Fruit fly (Drosophila melanogaster) whole organism, wandering third instar larva: ENCODE results near the gene CG11454.
A peak's percentile ranks its signal among the peaks of the same experiment; 100 is the strongest.

Experiments
- CG32264 ChIP-seq: fragments of 200-800 bp; sonication (Bioruptor generic); optimal IDR thresholded peaks from 2 replicates; lab custom pipeline; 2016; ENCODE audit warnings: missing biosample characterization, missing genetic modification characterization
- CG9705 ChIP-seq: fragments of 200-800 bp; sonication (Bioruptor generic); optimal IDR thresholded peaks from 2 replicates; lab custom pipeline; 2018; ENCODE audit warnings: missing biosample characterization, mild to moderate bottlenecking, missing genetic modification characterization
- CrebA ChIP-seq: fragments of 200-800 bp; sonication (Bioruptor generic); optimal IDR thresholded peaks from 2 replicates; lab custom pipeline; 2016; ENCODE audit warnings: missing biosample characterization, mild to moderate bottlenecking, missing genetic modification characterization, borderline replicate concordance
- Dif ChIP-seq: fragments of 200-275, 200-300 bp; sonication (Bioruptor generic); optimal IDR thresholded peaks from 2 replicates; lab custom pipeline; 2018; ENCODE audit warnings: missing biosample characterization, missing genetic modification characterization; ENCODE audit not compliant: partially characterized antibody
- HLH106 ChIP-seq: fragments of 200-800 bp; optimal IDR thresholded peaks from 3 replicates; lab custom pipeline; 2019; ENCODE audit warnings: missing biosample characterization, mild to moderate bottlenecking, missing genetic modification characterization, moderate library complexity
- Hnf4 ChIP-seq: fragments of 200-800 bp; sonication (Bioruptor generic); optimal IDR thresholded peaks from 2 replicates; lab custom pipeline; 2016; ENCODE audit warnings: missing biosample characterization, mild to moderate bottlenecking, missing genetic modification characterization
- Hr78 ChIP-seq: fragments of >200 bp; optimal IDR thresholded peaks from 2 replicates; lab custom pipeline; 2017; ENCODE audit warnings: missing biosample characterization, missing genetic modification characterization
- Hr83 ChIP-seq: fragments of 200-300 bp; sonication (Bioruptor generic); optimal IDR thresholded peaks from 2 replicates; lab custom pipeline; 2016; ENCODE audit warnings: missing biosample characterization, mild to moderate bottlenecking, missing genetic modification characterization, moderate library complexity; ENCODE audit not compliant: poor library complexity, severe bottlenecking
- Jra ChIP-seq: sonication (Bioruptor generic); optimal IDR thresholded peaks from 2 replicates; lab custom pipeline; 2016; ENCODE audit warnings: missing biosample characterization, missing genetic modification characterization
- Myc ChIP-seq: fragments of >200 bp; optimal IDR thresholded peaks from 2 replicates; lab custom pipeline; 2017
- N ChIP-seq: fragments of >200 bp; optimal IDR thresholded peaks from 2 replicates; lab custom pipeline; 2018; ENCODE audit warnings: missing biosample characterization, missing external identifiers, missing genetic modification characterization
- OdsH ChIP-seq: fragments of 200-800 bp; sonication (Bioruptor generic); optimal IDR thresholded peaks from 2 replicates; lab custom pipeline; 2016; ENCODE audit warnings: missing biosample characterization, mild to moderate bottlenecking, missing genetic modification characterization
- Rel ChIP-seq, 2 experiments: fragments of 200-800 bp; sonication (Bioruptor generic) in 1 of 2; optimal IDR thresholded peaks; 2 replicates in 1 of 2; 3 replicates in 1 of 2; lab custom pipeline; 2016 to 2019; ENCODE audit warnings: mild to moderate bottlenecking in 2 of 2, missing biosample characterization in 2 of 2, missing genetic modification characterization in 2 of 2, moderate library complexity in 1 of 2
- Sp1 ChIP-seq: fragments of 200-800 bp; sonication (Bioruptor generic); optimal IDR thresholded peaks from 3 replicates; lab custom pipeline; 2019; ENCODE audit warnings: missing biosample characterization, mild to moderate bottlenecking, missing genetic modification characterization, moderate library complexity
- Vsx2 ChIP-seq: fragments of 200-300, 225-300 bp; sonication (Bioruptor generic); optimal IDR thresholded peaks from 2 replicates; lab custom pipeline; 2018; ENCODE audit warnings: missing biosample characterization, missing genetic modification characterization; ENCODE audit not compliant: partially characterized antibody
- brk ChIP-seq: fragments of 200-800 bp; sonication (Bioruptor generic); optimal IDR thresholded peaks from 2 replicates; lab custom pipeline; 2016; ENCODE audit warnings: missing biosample characterization, mild to moderate bottlenecking, missing genetic modification characterization
- dl ChIP-seq, 2 experiments: fragments of 175-275, 200-275 bp in 1 of 2; fragments of 200-275 bp in 1 of 2; sonication (Bioruptor generic); optimal IDR thresholded peaks; lab custom pipeline; 2018; ENCODE audit warnings: mild to moderate bottlenecking in 2 of 2, missing biosample characterization in 2 of 2, missing genetic modification characterization in 2 of 2, moderate library complexity in 2 of 2; ENCODE audit not compliant: partially characterized antibody in 2 of 2, insufficient read depth in 1 of 2
- dsf ChIP-seq: sonication (Bioruptor generic); optimal IDR thresholded peaks from 2 replicates; lab custom pipeline; 2016; ENCODE audit warnings: missing biosample characterization, missing genetic modification characterization, borderline replicate concordance
- fru ChIP-seq: fragments of 200-800 bp; sonication (Bioruptor generic); optimal IDR thresholded peaks from 3 replicates; lab custom pipeline; 2016; ENCODE audit warnings: missing biosample characterization, mild to moderate bottlenecking, missing genetic modification characterization
- h ChIP-seq: fragments of 200-800 bp; sonication (Bioruptor generic); optimal IDR thresholded peaks from 3 replicates; lab custom pipeline; 2016; ENCODE audit warnings: missing biosample characterization, mild to moderate bottlenecking, missing genetic modification characterization
- pan ChIP-seq: fragments of >200 bp; optimal IDR thresholded peaks from 2 replicates; lab custom pipeline; 2017
- psq ChIP-seq: fragments of 200-800 bp; sonication (Bioruptor generic); optimal IDR thresholded peaks from 3 replicates; lab custom pipeline; 2017; ENCODE audit warnings: missing biosample characterization, mild to moderate bottlenecking, missing genetic modification characterization, moderate library complexity
- rgr ChIP-seq: fragments of 200-800 bp; sonication (Bioruptor generic); optimal IDR thresholded peaks from 3 replicates; lab custom pipeline; 2016; ENCODE audit warnings: missing biosample characterization, mild to moderate bottlenecking, missing genetic modification characterization
- sage ChIP-seq: fragments of 200-800 bp; sonication (Bioruptor generic); optimal IDR thresholded peaks from 2 replicates; lab custom pipeline; 2016; ENCODE audit warnings: missing biosample characterization, mild to moderate bottlenecking, missing genetic modification characterization
- sv ChIP-seq: fragments of 200-800 bp; sonication (Bioruptor generic); optimal IDR thresholded peaks from 3 replicates; lab custom pipeline; 2016; ENCODE audit warnings: missing biosample characterization, missing genetic modification characterization
- tai ChIP-seq: sonication (Bioruptor generic); optimal IDR thresholded peaks from 2 replicates; lab custom pipeline; 2016; ENCODE audit warnings: missing biosample characterization, missing genetic modification characterization
- usp ChIP-seq: fragments of >200 bp; optimal IDR thresholded peaks from 2 replicates; lab custom pipeline; 2017; ENCODE audit warnings: missing biosample characterization, missing genetic modification characterization
- woc ChIP-seq: sonication (Bioruptor generic); optimal IDR thresholded peaks from 2 replicates; lab custom pipeline; 2016; ENCODE audit warnings: missing biosample characterization, mild to moderate bottlenecking, missing genetic modification characterization

CG11454 gene

DNA sequence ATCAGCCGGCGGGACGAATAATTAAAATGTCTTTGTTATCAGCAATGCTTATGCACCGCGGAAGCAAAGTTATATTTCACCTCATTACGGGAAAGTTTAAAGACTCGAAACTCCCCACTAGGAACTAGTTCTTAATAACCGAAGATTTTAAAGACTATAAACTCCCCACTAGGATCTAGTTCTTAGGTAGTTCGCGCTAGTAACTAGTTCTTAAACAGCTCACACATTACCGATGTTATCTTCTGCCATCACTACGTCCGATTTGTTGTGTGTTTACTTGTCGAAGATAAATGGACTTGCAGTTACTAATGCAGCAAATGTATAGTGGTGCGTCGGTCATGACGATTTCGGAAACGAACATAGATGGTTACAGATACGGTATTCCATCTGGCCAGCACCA lies at the start of gene CG11454, which contains the start of gene CG31974:
Gene CG11454 (plus strand): TSS at position 236 of the 400 bp plus-strand sequence.
Gene CG31974 (minus strand): TSS at position 4 of the 400 bp plus-strand sequence.
- TF ChIP-seq Rel (GFP tag; optimal IDR thresholded peaks at IDR 0.05; lab: Kevin White, UChicago) (no peak), Rel (tag; optimal IDR thresholded peaks at IDR 0.05; lab: Kevin White, UChicago) (peak; percentile 41), Myc (lab: Kevin White, UChicago) (peak; percentile 60), Vsx2 (GFP tag; lab: Kevin White, UChicago) (no peak)

DNA sequence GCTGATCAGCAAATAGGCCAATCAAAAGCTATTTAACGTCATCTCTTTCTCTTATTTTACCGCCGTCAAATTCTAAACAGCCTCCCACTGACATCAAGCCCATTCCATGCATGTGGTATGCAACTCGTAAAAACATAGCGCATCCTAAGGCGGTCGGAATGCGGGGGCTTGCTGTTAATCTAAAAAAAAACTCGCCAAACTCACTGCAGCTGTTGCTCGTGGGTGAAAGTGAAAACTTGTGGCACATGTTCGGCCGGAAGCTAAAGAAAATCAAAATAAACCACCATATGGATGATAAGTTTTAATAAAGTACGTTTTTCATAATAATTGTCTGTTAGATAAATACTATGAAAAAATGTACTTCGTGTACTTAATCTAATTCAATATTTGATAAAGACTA lies 49.0 kb upstream of the CG11454 start:
- TF ChIP-seq HLH106 (tag; lab: Kevin White, UChicago) = no peak
- no peak for TF ChIP-seq usp (GFP tag; lab: Kevin White, UChicago)
- no peak for TF ChIP-seq CrebA
- TF ChIP-seq Jra (GFP tag; lab: Kevin White, UChicago) = no peak
- TF ChIP-seq Hr78 (GFP tag; lab: Kevin White, UChicago) = no peak
- TF ChIP-seq fru (GFP tag; lab: Kevin White, UChicago) = no peak
- no peak for TF ChIP-seq Dif (GFP tag; lab: Kevin White, UChicago)
- TF ChIP-seq tai (GFP tag; lab: Kevin White, UChicago) = no peak
- no peak for TF ChIP-seq OdsH (GFP tag; lab: Kevin White, UChicago)
- TF ChIP-seq sv = no peak

DNA sequence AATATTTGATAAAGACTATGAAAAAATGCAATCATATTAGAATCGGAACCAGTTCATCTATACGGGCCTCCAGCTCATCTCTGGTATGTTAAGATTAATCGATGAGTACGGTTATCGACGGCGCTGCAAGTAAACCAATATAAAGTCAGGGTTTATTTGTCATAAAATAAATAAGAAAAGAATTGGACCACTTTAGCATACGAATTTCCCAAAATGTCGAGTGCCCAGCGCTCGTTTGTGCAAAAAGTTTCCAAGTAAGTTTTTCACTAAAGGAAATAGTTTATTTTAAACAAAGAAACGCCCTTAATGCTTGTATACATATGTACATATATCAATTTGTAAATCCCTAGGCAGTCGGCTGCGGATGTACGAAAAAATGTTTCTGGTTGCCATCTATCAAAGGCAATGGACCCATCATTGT lies 48.5 kb upstream of the CG11454 start, which contains the start of gene Zir:
Gene Zir (plus strand): TSS at position 101 of the 421 bp plus-strand sequence.
- TF ChIP-seq dsf (GFP tag; lab: Kevin White, UChicago) (no peak), rgr (no peak), Sp1 (GFP tag; lab: Kevin White, UChicago) (no peak), Hr83 (GFP tag; lab: Kevin White, UChicago) (peak; percentile 21), tai (GFP tag; lab: Kevin White, UChicago) (no peak), brk (peak; percentile 13), CG32264 (GFP tag; lab: Kevin White, UChicago) (peak; percentile 26), woc (GFP tag; lab: Kevin White, UChicago) (peak; percentile 73), dl (GFP tag; optimal IDR thresholded peaks at IDR 0.05; lab: Kevin White, UChicago; ENCODE audit: insufficient read depth in 1 of 2, partially characterized antibody in 2 of 2) (no peak), CG9705 (GFP tag; lab: Kevin White, UChicago) (no peak), Rel (GFP tag; optimal IDR thresholded peaks at IDR 0.05; lab: Kevin White, UChicago) (no peak), Rel (tag; optimal IDR thresholded peaks at IDR 0.05; lab: Kevin White, UChicago) (peak; percentile 73)
- TF ChIP-seq, all 38 proteins: peak for 5

DNA sequence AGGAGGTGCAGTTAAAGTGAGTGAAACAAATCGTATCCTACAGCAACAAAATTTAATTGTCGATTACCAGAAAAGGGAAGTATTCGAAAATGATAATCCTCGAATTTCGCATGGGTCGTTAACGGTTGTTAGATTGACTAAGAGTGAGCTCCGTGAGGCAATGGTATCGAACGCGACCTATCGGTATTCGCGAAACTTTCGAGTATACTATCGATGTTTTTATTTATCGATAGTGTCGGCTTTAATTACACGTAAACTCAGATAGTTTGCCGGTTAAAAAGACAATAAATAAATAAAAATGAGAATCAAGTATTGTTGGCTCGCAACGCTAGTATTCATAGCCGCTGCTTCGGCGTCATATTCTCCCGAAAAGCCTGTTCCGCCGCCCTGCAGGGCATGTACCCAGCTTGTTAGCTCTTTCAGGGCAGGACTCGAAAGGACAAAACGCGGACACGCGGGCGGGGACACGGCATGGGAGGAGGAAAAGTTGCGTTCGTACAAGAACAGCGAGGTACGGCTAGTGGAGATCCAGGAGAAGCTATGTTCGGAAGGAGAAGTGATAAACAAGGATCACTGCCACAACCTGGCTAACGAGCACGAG lies 40.9 kb upstream of the CG11454 start, which contains the start of gene Creld:
Gene Creld (plus strand): TSS at position 220 of the 601 bp plus-strand sequence.
- TF ChIP-seq Myc (lab: Kevin White, UChicago) (peak; percentile 49), Hr83 (GFP tag; lab: Kevin White, UChicago) (peak; percentile 72), woc (GFP tag; lab: Kevin White, UChicago) (no peak), sage (GFP tag; lab: Kevin White, UChicago) (peak; percentile 23), Hnf4 (GFP tag; lab: Kevin White, UChicago) (peak; percentile 67)

DNA sequence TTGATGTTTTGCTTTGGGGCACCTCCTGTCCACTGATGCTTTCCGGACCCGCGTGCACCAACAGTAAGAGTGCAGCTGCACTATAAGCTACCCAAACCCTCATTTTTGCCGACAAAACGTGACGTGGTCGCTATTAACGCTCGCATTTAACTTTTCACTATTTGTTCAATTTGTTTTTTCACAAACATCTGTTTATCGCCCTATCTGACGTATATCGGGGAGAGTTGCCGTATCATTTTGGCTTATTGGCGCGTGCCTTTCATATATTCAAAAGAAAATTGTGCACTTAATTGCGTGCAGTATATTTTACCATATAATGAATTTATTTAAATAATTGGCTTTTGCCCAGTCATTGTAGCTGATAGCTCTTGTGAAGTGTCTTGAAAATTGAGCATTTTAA lies 36.6 kb upstream of the CG11454 start, which contains the start of the genes Nhe1 and Sam-S:
Gene Nhe1 (minus strand): TSS at position 193 of the 400 bp plus-strand sequence.
Gene Sam-S (plus strand): TSS at position 364 of the 400 bp plus-strand sequence.
- no peak for TF ChIP-seq CG9705 (GFP tag; lab: Kevin White, UChicago)
- TF ChIP-seq Myc (lab: Kevin White, UChicago) = no peak
- no peak for TF ChIP-seq Rel (GFP tag; optimal IDR thresholded peaks at IDR 0.05; lab: Kevin White, UChicago)
- TF ChIP-seq Rel (tag; optimal IDR thresholded peaks at IDR 0.05; lab: Kevin White, UChicago) = no peak
- no peak for TF ChIP-seq rgr
- no peak for TF ChIP-seq Hr83 (GFP tag; lab: Kevin White, UChicago)
- no peak for TF ChIP-seq tai (GFP tag; lab: Kevin White, UChicago)
- no peak for TF ChIP-seq h (GFP tag; lab: Kevin White, UChicago)
- no peak for TF ChIP-seq pan (lab: Kevin White, UChicago)
- TF ChIP-seq N = no peak
- no peak for TF ChIP-seq woc (GFP tag; lab: Kevin White, UChicago)
- TF ChIP-seq Sp1 (GFP tag; lab: Kevin White, UChicago) = no peak
- TF ChIP-seq psq (GFP tag; lab: Kevin White, UChicago) = no peak
- no peak for TF ChIP-seq Hnf4 (GFP tag; lab: Kevin White, UChicago)
